Worm (Caenorhabditis elegans) whole organism, L2 larva: ENCODE measurements around the gene str-109.
A peak's percentile ranks its signal among the peaks of the same experiment; 100 is the strongest.

Source experiments
- R02D3.7 ChIP-seq: fragments of 150-350 bp; optimal IDR thresholded peaks from 2 replicates; lab custom pipeline; 2014; ENCODE audit warnings: missing biosample characterization, missing genetic modification characterization
- ZK546.5 ChIP-seq: sonication (generic microtip); optimal IDR thresholded peaks from 2 replicates; lab custom pipeline; 2017; ENCODE audit warnings: missing biosample characterization, missing genetic modification characterization
- alr-1 ChIP-seq: fragments of 150-350 bp; optimal IDR thresholded peaks from 2 replicates; lab custom pipeline; 2014; ENCODE audit warnings: missing biosample characterization, missing genetic modification characterization
- aly-2 ChIP-seq: fragments of 150-350 bp; optimal IDR thresholded peaks from 2 replicates; lab custom pipeline; 2014; ENCODE audit warnings: missing biosample characterization, missing genetic modification characterization
- ama-1 ChIP-seq: fragments of 150-350 bp; optimal IDR thresholded peaks from 2 replicates; lab custom pipeline; 2018; ENCODE audit warnings: inconsistent platforms
- blmp-1 ChIP-seq: sonication (generic microtip); optimal IDR thresholded peaks from 2 replicates; lab custom pipeline; 2017; ENCODE audit warnings: missing genetic modification characterization, mild to moderate bottlenecking, missing compliant biosample characterization, antibody characterized with exemption, moderate library complexity; ENCODE audit not compliant: insufficient read depth
- dmd-4 ChIP-seq: sonication (generic microtip); optimal IDR thresholded peaks from 2 replicates; lab custom pipeline; 2017; ENCODE audit warnings: missing biosample characterization, missing genetic modification characterization
- egl-27 ChIP-seq: sonication (generic microtip); optimal IDR thresholded peaks from 3 replicates; lab custom pipeline; 2017; ENCODE audit warnings: missing biosample characterization, missing genetic modification reagents, missing genetic modification characterization
- elt-1 ChIP-seq: fragments of 150-350 bp; optimal IDR thresholded peaks from 2 replicates; lab custom pipeline; 2014; ENCODE audit warnings: missing biosample characterization, missing genetic modification characterization
- elt-3 ChIP-seq: sonication (generic microtip); optimal IDR thresholded peaks from 2 replicates; lab custom pipeline; 2017; ENCODE audit warnings: missing biosample characterization, missing genetic modification characterization
- fos-1 ChIP-seq: fragments of 150-350 bp; optimal IDR thresholded peaks from 2 replicates; lab custom pipeline; 2014; ENCODE audit warnings: missing biosample characterization, missing genetic modification characterization
- lin-11 ChIP-seq: fragments of 150-350 bp; sonication (generic microtip); optimal IDR thresholded peaks from 2 replicates; lab custom pipeline; 2014; ENCODE audit warnings: missing biosample characterization, missing genetic modification characterization, inconsistent platforms, mixed read lengths
- lin-13 ChIP-seq: fragments of 150-350 bp; optimal IDR thresholded peaks from 2 replicates; lab custom pipeline; 2014; ENCODE audit warnings: missing biosample characterization, missing genetic modification reagents, missing genetic modification characterization
- lin-39 ChIP-seq: fragments of 150-350 bp; optimal IDR thresholded peaks from 2 replicates; lab custom pipeline; 2014; ENCODE audit warnings: missing biosample characterization, missing genetic modification reagents, missing genetic modification characterization
- lsy-2 ChIP-seq, 2 experiments: fragments of 150-350 bp in 1 of 2; sonication (generic microtip) in 1 of 2; optimal IDR thresholded peaks; 2 replicates each; lab custom pipeline; 2014 to 2017; ENCODE audit warnings: missing biosample characterization in 2 of 2, missing genetic modification characterization in 2 of 2
- mab-5 ChIP-seq: fragments of 150-350 bp; optimal IDR thresholded peaks from 2 replicates; lab custom pipeline; 2014; ENCODE audit warnings: missing biosample characterization, missing genetic modification characterization
- mbf-1 ChIP-seq: sonication (generic microtip); optimal IDR thresholded peaks from 2 replicates; lab custom pipeline; 2017; ENCODE audit warnings: missing biosample characterization, missing genetic modification characterization
- nhr-11 ChIP-seq: fragments of 150-350 bp; optimal IDR thresholded peaks from 2 replicates; lab custom pipeline; 2014; ENCODE audit warnings: missing biosample characterization, missing genetic modification characterization
- nhr-12 ChIP-seq: fragments of 150-350 bp; optimal IDR thresholded peaks from 2 replicates; lab custom pipeline; 2014; ENCODE audit warnings: missing biosample characterization, missing genetic modification characterization
- nhr-129 ChIP-seq: fragments of 150-350 bp; optimal IDR thresholded peaks from 2 replicates; lab custom pipeline; 2014; ENCODE audit warnings: missing biosample characterization, missing genetic modification characterization
- nhr-21 ChIP-seq: fragments of 150-350 bp; optimal IDR thresholded peaks from 2 replicates; lab custom pipeline; 2014; ENCODE audit warnings: missing biosample characterization, missing genetic modification characterization
- nhr-23 ChIP-seq: fragments of 150-350 bp; optimal IDR thresholded peaks from 2 replicates; lab custom pipeline; 2014; ENCODE audit warnings: missing biosample characterization, missing genetic modification reagents, missing genetic modification characterization
- nhr-237 ChIP-seq: fragments of 150-350 bp; optimal IDR thresholded peaks from 2 replicates; lab custom pipeline; 2014; ENCODE audit warnings: missing biosample characterization, missing genetic modification characterization
- nhr-25 ChIP-seq: fragments of 150-350 bp; sonication (generic microtip); optimal IDR thresholded peaks from 3 replicates; lab custom pipeline; 2014; ENCODE audit warnings: missing biosample characterization, missing genetic modification characterization
- nhr-6 ChIP-seq: fragments of 150-350 bp; optimal IDR thresholded peaks from 2 replicates; lab custom pipeline; 2014; ENCODE audit warnings: missing biosample characterization, missing genetic modification characterization
- peb-1 ChIP-seq: fragments of 150-350 bp; optimal IDR thresholded peaks from 2 replicates; lab custom pipeline; 2014; ENCODE audit warnings: missing biosample characterization, missing genetic modification characterization
- sem-4 ChIP-seq: fragments of 150-350 bp; optimal IDR thresholded peaks from 2 replicates; lab custom pipeline; 2014; ENCODE audit warnings: missing biosample characterization, missing genetic modification reagents, missing genetic modification characterization
- skn-1 ChIP-seq: sonication (generic microtip); optimal IDR thresholded peaks from 2 replicates; lab custom pipeline; 2017; ENCODE audit warnings: missing biosample characterization, missing genetic modification characterization
- sma-3 ChIP-seq: sonication (generic microtip); optimal IDR thresholded peaks from 2 replicates; lab custom pipeline; 2016; ENCODE audit warnings: missing genetic modification reagents, missing genetic modification characterization, missing compliant biosample characterization
- sma-9 ChIP-seq, 2 experiments: fragments of 150-350 bp in 1 of 2; sonication (generic microtip) in 1 of 2; optimal IDR thresholded peaks; 2 replicates each; lab custom pipeline; 2014 to 2016; ENCODE audit warnings: missing genetic modification characterization in 2 of 2, mild to moderate bottlenecking in 1 of 2, missing biosample characterization in 1 of 2, missing compliant biosample characterization in 1 of 2, missing genetic modification reagents in 1 of 2, moderate library complexity in 1 of 2
- unc-55 ChIP-seq: fragments of 150-350 bp; sonication (generic microtip); optimal IDR thresholded peaks from 3 replicates; lab custom pipeline; 2014; ENCODE audit warnings: missing biosample characterization, missing genetic modification reagents, missing genetic modification characterization
- unc-62 ChIP-seq: fragments of 150-350 bp; optimal IDR thresholded peaks from 2 replicates; lab custom pipeline; 2014; ENCODE audit warnings: missing biosample characterization, missing genetic modification reagents, missing genetic modification characterization
- zag-1 ChIP-seq: fragments of 150-350 bp; optimal IDR thresholded peaks from 2 replicates; lab custom pipeline; 2014; ENCODE audit warnings: missing biosample characterization, missing genetic modification characterization
- ztf-1 ChIP-seq: fragments of 200-800 bp; sonication (Bioruptor generic); conservative IDR thresholded peaks from 2 replicates; pipeline ENCODE4 v1.3.6; 2022; ENCODE audit warnings: missing genetic modification characterization, missing compliant biosample characterization
- ztf-4 ChIP-seq: fragments of 150-350 bp; optimal IDR thresholded peaks from 2 replicates; lab custom pipeline; 2014; ENCODE audit warnings: missing biosample characterization, missing genetic modification characterization

str-109 gene

DNA sequence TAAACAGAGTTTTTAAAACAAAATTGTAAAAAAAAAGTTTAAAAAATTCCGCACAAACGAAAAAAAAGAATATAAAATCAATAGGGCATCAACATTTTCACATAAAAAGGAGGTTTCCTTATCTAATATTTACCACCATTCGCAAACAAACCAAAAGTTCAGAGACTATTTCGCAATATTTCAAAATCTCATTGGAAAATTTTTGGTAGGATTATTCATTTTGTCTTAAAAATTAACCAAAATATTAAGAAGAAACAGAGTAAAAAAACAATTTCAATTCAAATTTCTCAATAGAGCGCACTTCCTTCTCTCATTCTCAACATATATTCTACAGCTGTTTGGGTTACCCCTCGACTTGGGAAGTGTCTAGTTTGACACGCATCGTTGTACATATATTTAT is 1.9 kb downstream of the str-109 start:
- TF ChIP-seq fos-1 (tag; lab: Kevin White, UChicago) = peak; percentile 62
- no peak for TF ChIP-seq ztf-1 (GFP tag; lab: Robert Waterston, UW)
- no peak for TF ChIP-seq skn-1 (tag; lab: Kevin White, UChicago)
- peak; percentile 56 for TF ChIP-seq unc-55 (GFP tag; lab: Kevin White, UChicago)
- TF ChIP-seq nhr-237 (tag; lab: Kevin White, UChicago) = no peak
- peak; percentile 83 for TF ChIP-seq nhr-129

DNA sequence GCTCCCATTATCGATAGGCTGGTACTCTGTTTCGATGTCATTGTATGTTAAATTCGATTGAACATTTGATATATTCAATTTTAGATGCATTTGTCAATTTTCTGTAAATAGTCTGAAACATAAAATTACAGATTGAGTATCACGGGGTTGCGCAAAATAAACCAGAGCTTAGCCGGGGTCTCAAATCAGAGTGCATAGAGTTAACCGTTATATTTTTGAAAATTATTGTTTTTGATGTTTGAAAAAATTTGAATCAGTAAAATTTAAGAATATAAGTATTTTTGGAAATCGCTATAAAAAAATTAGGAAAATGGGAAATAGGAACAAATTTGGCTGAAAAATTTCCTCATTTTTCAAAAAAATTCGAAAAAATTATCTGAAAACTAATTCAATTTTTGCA is 2.4 kb downstream of the str-109 start, which contains the start of gene F10A3.17:
Gene F10A3.17, minus strand, starts transcription at position 101 of the 400 bp plus-strand sequence.
- no peak for TF ChIP-seq ztf-1 (GFP tag; lab: Robert Waterston, UW)
- no peak for TF ChIP-seq mbf-1 (tag; lab: Kevin White, UChicago)
- no peak for TF ChIP-seq nhr-21 (tag; lab: Kevin White, UChicago)
- no peak for TF ChIP-seq alr-1
- TF ChIP-seq nhr-25 (tag; lab: Kevin White, UChicago) = no peak
- no peak for TF ChIP-seq fos-1 (tag; lab: Kevin White, UChicago)

- TF ChIP-seq zag-1 = no peak
- no peak for TF ChIP-seq lin-13
- TF ChIP-seq egl-27 (tag; lab: Kevin White, UChicago) = no peak
- TF ChIP-seq R02D3.7 = no peak
Measured at ce11 chrV:16158391-16158790, 3.6 kb downstream of the str-109 start, which contains the start of gene str-99. Gene str-99, minus strand, starts transcription at chrV:16158491.

ce11 chrV:16155111-16155510 is 6.9 kb downstream of the str-109 start, which contains the start of gene str-97:
Gene str-97, minus strand, starts transcription at chrV:16155211.
- no peak for TF ChIP-seq dmd-4 (tag; lab: Kevin White, UChicago)
- TF ChIP-seq lin-11 = no peak
- TF ChIP-seq nhr-12 (tag; lab: Kevin White, UChicago) = no peak
- TF ChIP-seq nhr-21 (tag; lab: Kevin White, UChicago) = no peak
- TF ChIP-seq elt-3 = no peak
- TF ChIP-seq peb-1 (tag; lab: Kevin White, UChicago) = no peak
- no peak for TF ChIP-seq sem-4 (tag; lab: Kevin White, UChicago)
- no peak for TF ChIP-seq sma-9 (GFP tag; optimal IDR thresholded peaks at IDR 0.05; lab: Kevin White, UChicago)
- TF ChIP-seq sma-9 (tag; optimal IDR thresholded peaks at IDR 0.05; lab: Kevin White, UChicago) = no peak
- TF ChIP-seq ztf-1 (GFP tag; lab: Robert Waterston, UW) = no peak
- TF ChIP-seq elt-1 = no peak
- no peak for TF ChIP-seq alr-1
- no peak for TF ChIP-seq skn-1 (tag; lab: Kevin White, UChicago)
- TF ChIP-seq, all 48 proteins: peak for 0

DNA sequence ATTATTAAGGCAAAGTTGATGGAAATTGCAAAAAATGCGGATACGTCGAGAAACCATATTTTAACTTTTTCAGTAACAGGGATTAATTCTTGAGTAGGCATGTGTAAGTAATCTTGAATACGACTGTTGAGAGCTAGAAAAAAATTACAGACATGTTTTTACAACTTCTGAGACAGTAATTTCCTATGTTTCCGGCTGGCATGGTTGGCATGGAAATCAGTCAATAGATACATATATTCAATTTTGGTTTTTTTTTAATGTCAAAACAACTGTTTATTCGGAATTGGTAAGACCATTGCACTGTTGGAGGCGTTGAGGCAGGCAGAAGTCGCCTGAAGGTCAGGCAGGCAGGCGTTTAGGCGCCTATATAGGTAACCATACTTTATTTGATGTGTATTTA is 8.6 kb downstream of the str-109 start, which contains the start of gene str-254:
Gene str-254, minus strand, starts transcription at position 101 of the 400 bp plus-strand sequence.
- TF ChIP-seq nhr-129 (no peak), nhr-6 (tag; lab: Kevin White, UChicago) (no peak), sma-3 (GFP tag; lab: Kevin White, UChicago) (no peak), mbf-1 (tag; lab: Kevin White, UChicago) (no peak), lin-39 (tag; lab: Kevin White, UChicago) (no peak), egl-27 (tag; lab: Kevin White, UChicago) (no peak), nhr-23 (tag; lab: Kevin White, UChicago) (no peak), ama-1 (lab: Kevin White, UChicago) (no peak), zag-1 (no peak), unc-55 (GFP tag; lab: Kevin White, UChicago) (no peak), nhr-12 (tag; lab: Kevin White, UChicago) (no peak), blmp-1 (tag; lab: Kevin White, UChicago) (no peak), skn-1 (tag; lab: Kevin White, UChicago) (no peak), lsy-2 (tag; optimal IDR thresholded peaks at IDR 0.05; lab: Kevin White, UChicago) (no peak), aly-2 (tag; lab: Kevin White, UChicago) (no peak), ztf-4 (tag; lab: Kevin White, UChicago) (no peak), mab-5 (tag; lab: Kevin White, UChicago) (no peak)

DNA sequence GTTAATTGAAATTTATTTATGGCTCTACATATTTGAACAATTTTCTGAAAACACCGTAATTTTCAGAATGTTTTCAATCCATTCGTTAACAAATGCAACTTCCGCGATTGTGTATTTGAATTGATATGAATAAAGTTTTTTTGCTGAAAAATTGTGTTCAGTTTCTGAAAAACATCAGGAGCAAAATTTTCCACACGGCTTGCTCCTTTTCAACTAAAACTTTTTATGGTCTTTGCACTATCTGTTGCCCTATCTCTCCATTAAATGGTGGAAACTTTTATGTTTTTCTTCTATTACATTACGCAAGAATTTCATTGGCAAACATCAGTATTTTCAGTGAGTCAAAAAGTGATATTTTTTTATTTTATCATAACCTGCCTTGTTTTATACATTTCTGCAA is 13.2 kb downstream of the str-109 start, which contains the start of gene F10A3.4:
Gene F10A3.4, plus strand, starts transcription at position 301 of the 400 bp plus-strand sequence.
- no peak for TF ChIP-seq nhr-11 (tag; lab: Kevin White, UChicago)
- TF ChIP-seq ama-1 (lab: Kevin White, UChicago) = no peak
- TF ChIP-seq unc-62 (GFP tag; lab: Kevin White, UChicago) = no peak
- no peak for TF ChIP-seq nhr-21 (tag; lab: Kevin White, UChicago)
- TF ChIP-seq nhr-237 (tag; lab: Kevin White, UChicago) = no peak
- TF ChIP-seq ZK546.5 (tag; lab: Kevin White, UChicago) = no peak
- TF ChIP-seq fos-1 (tag; lab: Kevin White, UChicago) = no peak
- no peak for TF ChIP-seq dmd-4 (tag; lab: Kevin White, UChicago)
- TF ChIP-seq lin-11 = no peak
